Fruit fly (Drosophila melanogaster) whole organism, prepupa: Measurements from ENCODE around the gene AstCC.

Experiments
- CG11294 ChIP-seq: fragments of 200-800 bp; sonication (Bioruptor generic); IDR thresholded peaks from 2 replicates; pipeline ENCODE4 v1.3.6; 2022; ENCODE audit warnings: missing biosample characterization, missing genetic modification characterization
- CG15336 ChIP-seq: fragments of 200-800 bp; sonication (Bioruptor generic); IDR thresholded peaks from 2 replicates; pipeline ENCODE4 v1.3.6; 2022; ENCODE audit warnings: missing biosample characterization, missing genetic modification characterization
- CG1621 ChIP-seq: fragments of 200-800 bp; sonication (Bioruptor generic); optimal IDR thresholded peaks from 3 replicates; lab custom pipeline; 2018; ENCODE audit warnings: missing biosample characterization, mild to moderate bottlenecking, missing genetic modification characterization
- CG3032 ChIP-seq: fragments of 200-800 bp; optimal IDR thresholded peaks from 2 replicates; lab custom pipeline; 2019; ENCODE audit warnings: missing biosample characterization, mild to moderate bottlenecking, missing genetic modification characterization, moderate library complexity
- CG34406 ChIP-seq: fragments of 200-800 bp; sonication (Bioruptor generic); optimal IDR thresholded peaks from 3 replicates; lab custom pipeline; 2016; ENCODE audit warnings: missing biosample characterization, missing genetic modification characterization
- CG3919 ChIP-seq: fragments of 200-800 bp; sonication (Bioruptor generic); optimal IDR thresholded peaks from 3 replicates; lab custom pipeline; 2016; ENCODE audit warnings: missing biosample characterization, missing genetic modification characterization
- CG4318 ChIP-seq: fragments of 200-800 bp; sonication (Bioruptor generic); optimal IDR thresholded peaks from 3 replicates; lab custom pipeline; 2017; ENCODE audit warnings: missing biosample characterization, mild to moderate bottlenecking, missing genetic modification characterization
- CG6163 ChIP-seq: fragments of 200-800 bp; sonication (Bioruptor generic); IDR thresholded peaks from 3 replicates; pipeline ENCODE4 v1.3.6; 2022; ENCODE audit warnings: missing biosample characterization, missing genetic modification characterization
- CG6276 ChIP-seq: fragments of 200-800 bp; sonication (Bioruptor generic); optimal IDR thresholded peaks from 2 replicates; lab custom pipeline; 2017; ENCODE audit warnings: missing biosample characterization, mild to moderate bottlenecking, missing genetic modification characterization
- CG6792 ChIP-seq: fragments of 200-800 bp; sonication (Bioruptor generic); optimal IDR thresholded peaks from 3 replicates; lab custom pipeline; 2016; ENCODE audit warnings: missing biosample characterization, missing genetic modification characterization
- CG9139 ChIP-seq: fragments of 200-800 bp; sonication (Bioruptor generic); optimal IDR thresholded peaks from 3 replicates; lab custom pipeline; 2017; ENCODE audit warnings: missing biosample characterization, mild to moderate bottlenecking, missing genetic modification characterization
- Eip78C ChIP-seq: fragments of 200-800 bp; sonication (Bioruptor generic); peaks from one replicate; lab custom pipeline; 2016; ENCODE audit warnings: missing biosample characterization, missing genetic modification characterization
- Eip93F ChIP-seq: fragments of 200-800 bp; sonication (Bioruptor generic); optimal IDR thresholded peaks from 2 replicates; lab custom pipeline; 2016; ENCODE audit warnings: missing biosample characterization, mild to moderate bottlenecking, missing genetic modification characterization
- Ets21C ChIP-seq: fragments of 200-800 bp; sonication (Bioruptor generic); optimal IDR thresholded peaks from 3 replicates; lab custom pipeline; 2016; ENCODE audit warnings: missing biosample characterization, missing genetic modification characterization
- Ets96B ChIP-seq: fragments of 200-800 bp; optimal IDR thresholded peaks from 2 replicates; lab custom pipeline; 2019; ENCODE audit warnings: missing biosample characterization, mild to moderate bottlenecking, missing genetic modification characterization, moderate library complexity
- Gug ChIP-seq: fragments of 200-800 bp; sonication (Bioruptor generic); IDR thresholded peaks from 2 replicates; pipeline ENCODE4 v1.3.6; 2022; ENCODE audit warnings: missing biosample characterization, missing genetic modification characterization
- Hr38 ChIP-seq: sonication (Bioruptor generic); optimal IDR thresholded peaks from 2 replicates; lab custom pipeline; 2016; ENCODE audit warnings: missing biosample characterization, missing genetic modification characterization
- Hr39 ChIP-seq: fragments of 200-800 bp; sonication (Bioruptor generic); optimal IDR thresholded peaks from 2 replicates; lab custom pipeline; 2016; ENCODE audit warnings: missing biosample characterization, missing genetic modification characterization
- Hr4 ChIP-seq: fragments of 200-800 bp; sonication (Bioruptor generic); optimal IDR thresholded peaks from 3 replicates; lab custom pipeline; 2016; ENCODE audit warnings: missing biosample characterization, missing genetic modification characterization
- Lpt ChIP-seq: fragments of 200-800 bp; sonication (Bioruptor generic); optimal IDR thresholded peaks from 3 replicates; lab custom pipeline; 2016; ENCODE audit warnings: missing biosample characterization, missing genetic modification characterization
- Met ChIP-seq: fragments of 200-800 bp; sonication (Bioruptor generic); optimal IDR thresholded peaks from 3 replicates; lab custom pipeline; 2016; ENCODE audit warnings: missing biosample characterization, missing genetic modification characterization
- Smox ChIP-seq: fragments of 200-800 bp; sonication (Bioruptor generic); optimal IDR thresholded peaks from 3 replicates; lab custom pipeline; 2016; ENCODE audit warnings: missing biosample characterization, missing genetic modification characterization
- Sox14 ChIP-seq: fragments of 200-800 bp; sonication (Bioruptor generic); optimal IDR thresholded peaks from 3 replicates; lab custom pipeline; 2016; ENCODE audit warnings: missing biosample characterization, missing genetic modification characterization
- Sox15 ChIP-seq: fragments of 200-800 bp; sonication (Bioruptor generic); optimal IDR thresholded peaks from 3 replicates; lab custom pipeline; 2016; ENCODE audit warnings: missing biosample characterization, missing genetic modification characterization
- achi ChIP-seq: fragments of 200-800 bp; sonication (Bioruptor generic); optimal IDR thresholded peaks from 3 replicates; lab custom pipeline; 2016; ENCODE audit warnings: missing biosample characterization, missing genetic modification characterization
- dsx ChIP-seq: fragments of 200-800 bp; optimal IDR thresholded peaks from 3 replicates; lab custom pipeline; 2019; ENCODE audit warnings: missing biosample characterization, mild to moderate bottlenecking, missing genetic modification characterization, moderate library complexity; ENCODE audit not compliant: poor library complexity, severe bottlenecking
- eg ChIP-seq: fragments of 200-800 bp; sonication (Bioruptor generic); IDR thresholded peaks from 3 replicates; pipeline ENCODE4 v1.3.6; 2022; ENCODE audit warnings: missing biosample characterization, missing genetic modification characterization
- fkh ChIP-seq: fragments of 200-800 bp; sonication (Bioruptor generic); optimal IDR thresholded peaks from 3 replicates; lab custom pipeline; 2017; ENCODE audit warnings: missing biosample characterization, mild to moderate bottlenecking, missing genetic modification characterization, moderate library complexity
- lz ChIP-seq: fragments of 200-800 bp; sonication (Bioruptor generic); optimal IDR thresholded peaks from 3 replicates; lab custom pipeline; 2016; ENCODE audit warnings: missing biosample characterization, missing genetic modification characterization
- net ChIP-seq: fragments of 200-800 bp; sonication (Bioruptor generic); optimal IDR thresholded peaks from 3 replicates; lab custom pipeline; 2016; ENCODE audit warnings: missing biosample characterization, missing genetic modification characterization
- salr ChIP-seq, 2 experiments: fragments of 200-800 bp; sonication (Bioruptor generic); optimal IDR thresholded peaks; 3 replicates each; lab custom pipeline; 2016 to 2018; ENCODE audit warnings: missing biosample characterization in 2 of 2, missing genetic modification characterization in 2 of 2, mild to moderate bottlenecking in 1 of 2
- spab ChIP-seq: fragments of 200-800 bp; sonication (Bioruptor generic); optimal IDR thresholded peaks from 2 replicates; lab custom pipeline; 2017; ENCODE audit warnings: missing biosample characterization, mild to moderate bottlenecking, missing genetic modification characterization, missing genetic modification reagents
- ss ChIP-seq, 2 experiments: fragments of 200-800 bp; sonication (Bioruptor generic); optimal IDR thresholded peaks; 2 replicates in 1 of 2; 3 replicates in 1 of 2; lab custom pipeline; 2017 to 2018; ENCODE audit warnings: mild to moderate bottlenecking in 2 of 2, missing biosample characterization in 2 of 2, missing genetic modification characterization in 2 of 2, moderate library complexity in 1 of 2
- svp ChIP-seq: fragments of 200-800 bp; sonication (Bioruptor generic); peaks from one replicate; lab custom pipeline; 2016; ENCODE audit warnings: missing biosample characterization, missing genetic modification characterization
- vri ChIP-seq: fragments of 200-800 bp; sonication (Bioruptor generic); optimal IDR thresholded peaks from 3 replicates; lab custom pipeline; 2016; ENCODE audit warnings: missing biosample characterization, mild to moderate bottlenecking, missing genetic modification characterization

The AstCC gene

dm6 chr2L:11065106-11065878, 19.7 kb downstream of the AstCC start (continued):
- no peak for TF ChIP-seq salr (GFP tag; optimal IDR thresholded peaks at IDR 0.05; lab: Kevin White, UChicago)
- TF ChIP-seq vri (GFP tag; lab: Kevin White, UChicago), result peak; percentile 33
- TF ChIP-seq Sox14, result peak; percentile 47
- TF ChIP-seq CG1621 (tag; lab: Kevin White, UChicago), result no peak
- TF ChIP-seq CG6276 (GFP tag; lab: Kevin White, UChicago), result peak; percentile 33
- TF ChIP-seq CG4318 (GFP tag; lab: Kevin White, UChicago), result peak; percentile 50
- peak; percentile 73 for TF ChIP-seq Hr39 (GFP tag; lab: Kevin White, UChicago)
- TF ChIP-seq Ets96B (tag; lab: Kevin White, UChicago), result peak; percentile 55
- peak; percentile 51 for TF ChIP-seq CG6792
- TF ChIP-seq Sox15 (GFP tag; lab: Kevin White, UChicago), result peak; percentile 48
- peak; percentile 20 for TF ChIP-seq spab (GFP tag; lab: Kevin White, UChicago)
- TF ChIP-seq achi, result peak; percentile 60
- TF ChIP-seq CG11294 (GFP tag; lab: Robert Waterston, UW), result peak; percentile 67
- no peak for TF ChIP-seq Hr38
- peak; percentile 77 for TF ChIP-seq lz (GFP tag; lab: Kevin White, UChicago)
- TF ChIP-seq Lpt (GFP tag; lab: Kevin White, UChicago), result no peak
- TF ChIP-seq Hr4 (GFP tag; lab: Kevin White, UChicago), result peak; percentile 55
- peak; percentile 72 for TF ChIP-seq eg (GFP tag; lab: Robert Waterston, UW)
- TF ChIP-seq CG3919, result peak; percentile 61
- peak; percentile 60 for TF ChIP-seq CG3032 (tag; lab: Kevin White, UChicago)
- peak; percentile 77 for TF ChIP-seq Met
- peak; percentile 60 for TF ChIP-seq net (GFP tag; lab: Kevin White, UChicago)
- TF ChIP-seq, all 60 proteins: peak for 52

dm6 chr2L:11061155-11061554, 23.9 kb downstream of the AstCC start:
- TF ChIP-seq Gug (GFP tag; lab: Robert Waterston, UW) (peak; percentile 19; the same call in 1 of the 2 replicates), net (GFP tag; lab: Kevin White, UChicago) (peak; percentile 16), Ets21C (no peak), Lpt (GFP tag; lab: Kevin White, UChicago) (peak; percentile 5), Eip78C (peak; percentile 66), Smox (no peak), vri (GFP tag; lab: Kevin White, UChicago) (no peak), dsx (no peak), CG34406 (GFP tag; lab: Kevin White, UChicago) (no peak), CG6276 (GFP tag; lab: Kevin White, UChicago) (no peak), svp (GFP tag; lab: Kevin White, UChicago) (peak; percentile 57), CG6163 (GFP tag; lab: Robert Waterston, UW) (peak; percentile 11; the same call in 1 of the 3 replicates)

DNA sequence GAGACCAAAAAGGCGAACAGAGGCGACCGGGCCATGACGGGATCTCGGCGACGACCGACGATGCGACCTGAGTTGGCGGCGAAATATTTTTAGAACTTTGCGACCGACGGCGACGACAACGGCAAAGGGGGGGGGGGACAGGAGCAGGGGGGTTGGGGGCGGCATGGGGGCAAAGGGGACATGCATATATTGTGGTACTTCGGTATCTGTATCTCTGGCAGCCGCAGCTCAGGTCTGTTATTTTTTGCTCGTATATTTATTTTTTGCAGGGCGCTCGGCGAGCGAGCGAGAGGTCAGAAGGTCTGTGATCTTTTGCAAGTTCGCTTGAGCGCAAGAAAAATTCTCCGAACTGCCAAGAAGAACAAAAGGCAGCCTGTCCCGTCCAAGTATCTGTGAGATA, 25.8 kb downstream of the AstCC start:
- TF ChIP-seq svp (GFP tag; lab: Kevin White, UChicago), result peak; percentile 77
- TF ChIP-seq eg (GFP tag; lab: Robert Waterston, UW), result no peak
- TF ChIP-seq ss (GFP tag; optimal IDR thresholded peaks at IDR 0.05; lab: Kevin White, UChicago), result peak in 1 of 2 experiments; percentile 2
- peak; percentile 42 for TF ChIP-seq dsx
- no peak for TF ChIP-seq CG4318 (GFP tag; lab: Kevin White, UChicago)
- TF ChIP-seq Ets96B (tag; lab: Kevin White, UChicago), result no peak
- TF ChIP-seq CG9139 (GFP tag; lab: Kevin White, UChicago), result peak; percentile 38
- TF ChIP-seq, all 60 proteins: peak for 4

DNA sequence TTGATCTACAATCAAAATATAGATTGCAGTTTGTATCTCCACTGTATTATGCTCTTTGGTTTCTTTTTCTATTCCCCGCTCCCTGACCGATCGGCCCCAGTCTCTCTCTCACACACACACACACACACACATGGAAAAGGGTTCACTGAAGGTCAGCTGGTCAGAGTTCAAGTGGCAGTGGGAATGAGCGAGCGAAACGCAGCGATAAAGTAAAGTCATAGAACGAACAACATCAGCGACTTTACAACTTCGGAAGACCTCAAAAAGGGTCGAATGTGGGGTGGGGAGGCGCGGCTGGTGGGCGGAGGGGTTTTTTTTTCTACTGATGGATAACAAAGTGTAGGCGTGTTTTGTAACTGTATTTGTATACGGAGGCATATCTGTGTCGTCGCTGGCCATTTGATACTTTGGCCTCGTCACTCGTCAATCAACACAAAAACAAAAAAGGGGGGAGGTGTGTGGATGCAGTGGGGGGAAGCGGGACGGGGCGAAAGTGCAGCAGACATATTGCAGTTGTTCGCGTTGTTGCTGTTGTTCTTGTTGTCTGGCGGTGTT, 26.8 kb downstream of the AstCC start:
- peak; percentile 73 for TF ChIP-seq svp (GFP tag; lab: Kevin White, UChicago)
- no peak for TF ChIP-seq Eip93F (GFP tag; lab: Kevin White, UChicago)
- 0 out of 3 replicates have a peak, but pooled peaks have one; percentile 7 for TF ChIP-seq CG6163 (GFP tag; lab: Robert Waterston, UW)
- peak; percentile 18; the same call in 1 of the 2 replicates for TF ChIP-seq CG15336
- 0 out of 2 replicates have a peak, but pooled peaks have one; percentile 21 for TF ChIP-seq Gug (GFP tag; lab: Robert Waterston, UW)
- TF ChIP-seq CG11294 (GFP tag; lab: Robert Waterston, UW), result 0 out of 2 replicates have a peak, but pooled peaks have one; percentile 1
- no peak for TF ChIP-seq fkh (GFP tag; lab: Kevin White, UChicago)
